Fruit fly (Drosophila melanogaster) whole organism, prepupa: ENCODE data around the gene CG5412.

Source experiments
- Blimp-1 ChIP-seq: fragments of 200-800 bp; sonication (Bioruptor generic); optimal IDR thresholded peaks from 3 replicates; lab custom pipeline; 2017; ENCODE audit warnings: missing biosample characterization, missing genetic modification characterization, mild to moderate bottlenecking, moderate library complexity, missing genetic modification reagents
- CG10631 ChIP-seq: fragments of 200-800 bp; sonication (Bioruptor generic); optimal IDR thresholded peaks from 2 replicates; lab custom pipeline; 2016; ENCODE audit warnings: missing biosample characterization, missing genetic modification characterization
- CG10669 ChIP-seq: fragments of 200-800 bp; sonication (Bioruptor generic); optimal IDR thresholded peaks from 3 replicates; lab custom pipeline; 2018; ENCODE audit warnings: missing biosample characterization, mild to moderate bottlenecking, missing genetic modification characterization, moderate library complexity
- CG11294 ChIP-seq: fragments of 200-800 bp; sonication (Bioruptor generic); IDR thresholded peaks from 2 replicates; pipeline ENCODE4 v1.3.6; 2022; ENCODE audit warnings: missing biosample characterization, missing genetic modification characterization
- CG11762 ChIP-seq: fragments of 200-800 bp; sonication (Bioruptor generic); optimal IDR thresholded peaks from 3 replicates; lab custom pipeline; 2016; ENCODE audit warnings: missing biosample characterization, missing genetic modification characterization; ENCODE audit not compliant: insufficient read depth
- CG15336 ChIP-seq: fragments of 200-800 bp; sonication (Bioruptor generic); IDR thresholded peaks from 2 replicates; pipeline ENCODE4 v1.3.6; 2022; ENCODE audit warnings: missing biosample characterization, missing genetic modification characterization
- CG16779 ChIP-seq: fragments of 200-800 bp; sonication (Bioruptor generic); optimal IDR thresholded peaks from 3 replicates; lab custom pipeline; 2017; ENCODE audit warnings: missing biosample characterization, mild to moderate bottlenecking, missing genetic modification characterization
- CG31627 ChIP-seq: fragments of 200-800 bp; sonication (Bioruptor generic); optimal IDR thresholded peaks from 3 replicates; lab custom pipeline; 2016; ENCODE audit warnings: missing biosample characterization, missing genetic modification characterization
- CG32006 ChIP-seq: fragments of 200-800 bp; sonication (Bioruptor generic); optimal IDR thresholded peaks from 3 replicates; lab custom pipeline; 2017; ENCODE audit warnings: missing biosample characterization, mild to moderate bottlenecking, missing genetic modification characterization
- CG34406 ChIP-seq: fragments of 200-800 bp; sonication (Bioruptor generic); optimal IDR thresholded peaks from 3 replicates; lab custom pipeline; 2016; ENCODE audit warnings: missing biosample characterization, missing genetic modification characterization
- CG6792 ChIP-seq: fragments of 200-800 bp; sonication (Bioruptor generic); optimal IDR thresholded peaks from 3 replicates; lab custom pipeline; 2016; ENCODE audit warnings: missing biosample characterization, missing genetic modification characterization
- CG6808 ChIP-seq: fragments of 200-800 bp; sonication (Bioruptor generic); optimal IDR thresholded peaks from 3 replicates; lab custom pipeline; 2017; ENCODE audit warnings: missing biosample characterization, missing genetic modification characterization, mild to moderate bottlenecking, moderate library complexity, missing genetic modification reagents
- CG6854 ChIP-seq: fragments of 200-800 bp; sonication (Bioruptor generic); optimal IDR thresholded peaks from 2 replicates; lab custom pipeline; 2017; ENCODE audit warnings: missing biosample characterization, mild to moderate bottlenecking, missing genetic modification characterization
- CG7368 ChIP-seq: fragments of 200-800 bp; sonication (Bioruptor generic); optimal IDR thresholded peaks from 3 replicates; lab custom pipeline; 2016; ENCODE audit warnings: missing biosample characterization, missing genetic modification characterization
- CG8632 ChIP-seq: fragments of 200-800 bp; sonication (Bioruptor generic); optimal IDR thresholded peaks from 3 replicates; lab custom pipeline; 2016; ENCODE audit warnings: missing biosample characterization, missing genetic modification characterization
- Eip75B ChIP-seq: fragments of 200-800 bp; sonication (Bioruptor generic); optimal IDR thresholded peaks from 3 replicates; lab custom pipeline; 2016; ENCODE audit warnings: missing biosample characterization, missing genetic modification characterization
- Eip78C ChIP-seq: fragments of 200-800 bp; sonication (Bioruptor generic); peaks from one replicate; lab custom pipeline; 2016; ENCODE audit warnings: missing biosample characterization, missing genetic modification characterization
- Eip93F ChIP-seq: fragments of 200-800 bp; sonication (Bioruptor generic); optimal IDR thresholded peaks from 2 replicates; lab custom pipeline; 2016; ENCODE audit warnings: missing biosample characterization, mild to moderate bottlenecking, missing genetic modification characterization
- Gug ChIP-seq: fragments of 200-800 bp; sonication (Bioruptor generic); IDR thresholded peaks from 2 replicates; pipeline ENCODE4 v1.3.6; 2022; ENCODE audit warnings: missing biosample characterization, missing genetic modification characterization
- Hr39 ChIP-seq: fragments of 200-800 bp; sonication (Bioruptor generic); optimal IDR thresholded peaks from 2 replicates; lab custom pipeline; 2016; ENCODE audit warnings: missing biosample characterization, missing genetic modification characterization
- Met ChIP-seq: fragments of 200-800 bp; sonication (Bioruptor generic); optimal IDR thresholded peaks from 3 replicates; lab custom pipeline; 2016; ENCODE audit warnings: missing biosample characterization, missing genetic modification characterization
- Smox ChIP-seq: fragments of 200-800 bp; sonication (Bioruptor generic); optimal IDR thresholded peaks from 3 replicates; lab custom pipeline; 2016; ENCODE audit warnings: missing biosample characterization, missing genetic modification characterization
- Sox14 ChIP-seq: fragments of 200-800 bp; sonication (Bioruptor generic); optimal IDR thresholded peaks from 3 replicates; lab custom pipeline; 2016; ENCODE audit warnings: missing biosample characterization, missing genetic modification characterization
- Sox15 ChIP-seq: fragments of 200-800 bp; sonication (Bioruptor generic); optimal IDR thresholded peaks from 3 replicates; lab custom pipeline; 2016; ENCODE audit warnings: missing biosample characterization, missing genetic modification characterization
- achi ChIP-seq: fragments of 200-800 bp; sonication (Bioruptor generic); optimal IDR thresholded peaks from 3 replicates; lab custom pipeline; 2016; ENCODE audit warnings: missing biosample characterization, missing genetic modification characterization
- acj6 ChIP-seq: fragments of 200-800 bp; sonication (Bioruptor generic); optimal IDR thresholded peaks from 3 replicates; lab custom pipeline; 2016; ENCODE audit warnings: missing biosample characterization, missing genetic modification characterization
- cyc ChIP-seq: fragments of 200-800 bp; sonication (Bioruptor generic); optimal IDR thresholded peaks from 3 replicates; lab custom pipeline; 2016; ENCODE audit warnings: missing biosample characterization, missing genetic modification characterization
- dsx ChIP-seq: fragments of 200-800 bp; optimal IDR thresholded peaks from 3 replicates; lab custom pipeline; 2019; ENCODE audit warnings: missing biosample characterization, mild to moderate bottlenecking, missing genetic modification characterization, moderate library complexity; ENCODE audit not compliant: poor library complexity, severe bottlenecking
- eg ChIP-seq: fragments of 200-800 bp; sonication (Bioruptor generic); IDR thresholded peaks from 3 replicates; pipeline ENCODE4 v1.3.6; 2022; ENCODE audit warnings: missing biosample characterization, missing genetic modification characterization
- esn ChIP-seq: fragments of 200-800 bp; sonication (Bioruptor generic); optimal IDR thresholded peaks from 2 replicates; lab custom pipeline; 2016; ENCODE audit warnings: missing biosample characterization, mild to moderate bottlenecking, missing genetic modification characterization, moderate library complexity
- fd85E ChIP-seq: fragments of 200-800 bp; sonication (Bioruptor generic); optimal IDR thresholded peaks from 3 replicates; lab custom pipeline; 2016; ENCODE audit warnings: missing biosample characterization, missing genetic modification characterization
- fkh ChIP-seq: fragments of 200-800 bp; sonication (Bioruptor generic); optimal IDR thresholded peaks from 3 replicates; lab custom pipeline; 2017; ENCODE audit warnings: missing biosample characterization, mild to moderate bottlenecking, missing genetic modification characterization, moderate library complexity
- lz ChIP-seq: fragments of 200-800 bp; sonication (Bioruptor generic); optimal IDR thresholded peaks from 3 replicates; lab custom pipeline; 2016; ENCODE audit warnings: missing biosample characterization, missing genetic modification characterization
- net ChIP-seq: fragments of 200-800 bp; sonication (Bioruptor generic); optimal IDR thresholded peaks from 3 replicates; lab custom pipeline; 2016; ENCODE audit warnings: missing biosample characterization, missing genetic modification characterization
- pdm3 ChIP-seq: fragments of 200-800 bp; sonication (Bioruptor generic); optimal IDR thresholded peaks from 3 replicates; lab custom pipeline; 2016; ENCODE audit warnings: missing biosample characterization, missing genetic modification characterization
- salr ChIP-seq, 2 experiments: fragments of 200-800 bp; sonication (Bioruptor generic); optimal IDR thresholded peaks; 3 replicates each; lab custom pipeline; 2016 to 2018; ENCODE audit warnings: missing biosample characterization in 2 of 2, missing genetic modification characterization in 2 of 2, mild to moderate bottlenecking in 1 of 2
- spab ChIP-seq: fragments of 200-800 bp; sonication (Bioruptor generic); optimal IDR thresholded peaks from 2 replicates; lab custom pipeline; 2017; ENCODE audit warnings: missing biosample characterization, mild to moderate bottlenecking, missing genetic modification characterization, missing genetic modification reagents
- ss ChIP-seq, 2 experiments: fragments of 200-800 bp; sonication (Bioruptor generic); optimal IDR thresholded peaks; 2 replicates in 1 of 2; 3 replicates in 1 of 2; lab custom pipeline; 2017 to 2018; ENCODE audit warnings: mild to moderate bottlenecking in 2 of 2, missing biosample characterization in 2 of 2, missing genetic modification characterization in 2 of 2, moderate library complexity in 1 of 2
- svp ChIP-seq: fragments of 200-800 bp; sonication (Bioruptor generic); peaks from one replicate; lab custom pipeline; 2016; ENCODE audit warnings: missing biosample characterization, missing genetic modification characterization
- vri ChIP-seq: fragments of 200-800 bp; sonication (Bioruptor generic); optimal IDR thresholded peaks from 3 replicates; lab custom pipeline; 2016; ENCODE audit warnings: missing biosample characterization, mild to moderate bottlenecking, missing genetic modification characterization

CG5412 gene

DNA sequence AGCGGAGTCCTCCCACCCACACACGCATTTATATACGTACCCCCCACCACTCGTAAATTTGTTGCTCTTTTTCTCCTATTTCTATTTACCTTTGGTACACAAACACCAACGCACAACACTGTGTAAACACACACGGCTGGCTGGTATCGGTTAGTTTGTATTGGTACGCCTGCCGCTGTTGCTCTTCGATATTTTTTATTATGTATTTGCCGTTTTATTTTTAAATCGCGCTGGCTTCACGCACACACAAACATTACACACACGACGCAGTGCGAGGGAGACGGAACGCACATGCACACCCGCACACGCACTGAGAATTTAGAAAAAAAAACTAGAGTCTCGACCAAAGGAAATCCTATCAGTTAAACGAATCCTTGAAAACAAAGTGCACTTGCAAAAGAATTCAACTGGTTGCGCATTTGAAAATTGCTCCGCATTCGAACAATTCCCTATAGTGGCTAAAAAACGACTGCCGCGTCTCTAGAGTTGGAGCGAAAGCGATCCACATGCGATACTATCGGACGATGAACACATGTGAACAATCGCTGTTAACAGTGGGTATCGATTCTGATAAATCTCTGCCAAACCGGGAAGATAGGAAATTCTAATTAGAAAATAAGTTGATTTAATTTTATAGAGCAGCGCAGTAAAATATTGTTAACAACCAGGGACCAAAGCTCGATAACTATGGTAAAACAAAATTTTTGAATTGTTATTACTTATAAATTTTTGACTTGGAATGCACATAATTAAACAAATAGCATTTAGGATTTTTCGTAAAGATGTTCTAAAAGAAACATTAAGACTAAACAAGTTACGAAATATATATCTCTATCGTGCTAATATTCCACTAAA is 26.0 kb upstream of the CG5412 start (continued):
- no peak for TF ChIP-seq CG31627 (GFP tag; lab: Kevin White, UChicago)
- TF ChIP-seq Smox (GFP tag; lab: Kevin White, UChicago) = no peak
- peak; percentile 73 for TF ChIP-seq svp
- no peak for TF ChIP-seq CG10669 (GFP tag; lab: Kevin White, UChicago)
- TF ChIP-seq acj6 = no peak
- peak; percentile 43 for TF ChIP-seq CG6808 (GFP tag; lab: Kevin White, UChicago)
- TF ChIP-seq Sox15 (GFP tag; lab: Kevin White, UChicago) = no peak
- TF ChIP-seq CG15336 (GFP tag; lab: Robert Waterston, UW) = peak; percentile 52; the same call in 1 of the 2 replicates
- TF ChIP-seq spab (GFP tag; lab: Kevin White, UChicago) = peak; percentile 25
- TF ChIP-seq CG7368 (GFP tag; lab: Kevin White, UChicago) = peak; percentile 21
- peak; percentile 62 for TF ChIP-seq CG16779
- no peak for TF ChIP-seq Eip93F (GFP tag; lab: Kevin White, UChicago)
- peak; percentile 38 to 64 for TF ChIP-seq ss (GFP tag; optimal IDR thresholded peaks at IDR 0.05; lab: Kevin White, UChicago)
- peak; percentile 43 for TF ChIP-seq net (GFP tag; lab: Kevin White, UChicago)
- TF ChIP-seq CG6854 (GFP tag; lab: Kevin White, UChicago) = peak; percentile 38
- peak; percentile 78 for TF ChIP-seq Eip78C (GFP tag; lab: Kevin White, UChicago)
- no peak for TF ChIP-seq CG10631 (GFP tag; lab: Kevin White, UChicago)
- no peak for TF ChIP-seq CG32006 (GFP tag; lab: Kevin White, UChicago)
- TF ChIP-seq pdm3 = no peak
- peak; percentile 16 for TF ChIP-seq Sox14 (GFP tag; lab: Kevin White, UChicago)
- no peak for TF ChIP-seq Blimp-1 (GFP tag; lab: Kevin White, UChicago)
- TF ChIP-seq Met (GFP tag; lab: Kevin White, UChicago) = peak; percentile 6
- TF ChIP-seq fd85E (GFP tag; lab: Kevin White, UChicago) = no peak
- peak; percentile 79 for TF ChIP-seq vri
- peak; percentile 16 for TF ChIP-seq achi (GFP tag; lab: Kevin White, UChicago)

DNA sequence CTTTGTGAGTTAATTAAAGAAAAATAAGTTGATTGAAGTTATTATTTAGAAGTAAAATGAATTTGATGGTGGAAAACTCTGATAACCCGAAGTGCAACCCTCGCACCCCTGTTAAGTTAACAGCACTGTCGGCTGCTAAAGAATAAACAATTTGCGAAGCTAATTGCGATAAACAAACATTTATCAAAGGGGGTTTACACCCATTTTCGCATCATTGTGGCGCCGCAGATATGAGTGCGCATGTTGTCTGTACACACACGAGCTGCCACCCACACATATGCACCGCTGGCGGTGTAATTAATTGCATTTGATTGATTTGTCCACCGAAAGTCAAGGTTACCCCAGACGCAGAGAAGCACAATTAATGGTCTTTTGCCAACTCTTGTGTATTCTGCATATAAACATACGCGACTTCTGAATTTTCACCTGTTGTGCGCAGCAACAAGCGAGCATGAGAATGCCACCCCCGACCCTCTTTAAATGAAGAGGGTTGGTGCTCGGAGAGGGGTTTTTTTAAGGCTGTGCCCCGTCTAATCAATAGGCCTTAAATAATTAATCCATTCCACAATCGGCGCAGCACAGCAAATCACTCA is 25.3 kb upstream of the CG5412 start:
- no peak for TF ChIP-seq CG10631 (GFP tag; lab: Kevin White, UChicago)
- TF ChIP-seq CG11762 = no peak
- TF ChIP-seq dsx (GFP tag; lab: Kevin White, UChicago) = no peak
- no peak for TF ChIP-seq Blimp-1 (GFP tag; lab: Kevin White, UChicago)
- TF ChIP-seq CG34406 (GFP tag; lab: Kevin White, UChicago) = no peak
- TF ChIP-seq CG7368 (GFP tag; lab: Kevin White, UChicago) = no peak
- TF ChIP-seq salr (GFP tag; optimal IDR thresholded peaks at IDR 0.05; lab: Kevin White, UChicago) = no peak
- no peak for TF ChIP-seq CG15336 (GFP tag; lab: Robert Waterston, UW)
- TF ChIP-seq ss (GFP tag; optimal IDR thresholded peaks at IDR 0.05; lab: Kevin White, UChicago) = no peak
- TF ChIP-seq CG16779 = no peak
- TF ChIP-seq Eip78C (GFP tag; lab: Kevin White, UChicago) = peak; percentile 26
- no peak for TF ChIP-seq Eip93F (GFP tag; lab: Kevin White, UChicago)
- no peak for TF ChIP-seq CG11294 (GFP tag; lab: Robert Waterston, UW)
- no peak for TF ChIP-seq CG8632 (GFP tag; lab: Kevin White, UChicago)
- peak; percentile 48; the same call in 2 of the 3 replicates for TF ChIP-seq eg (GFP tag; lab: Robert Waterston, UW)
- no peak for TF ChIP-seq pdm3
- no peak for TF ChIP-seq achi (GFP tag; lab: Kevin White, UChicago)
- no peak for TF ChIP-seq Eip75B (GFP tag; lab: Kevin White, UChicago)
- no peak for TF ChIP-seq Hr39 (GFP tag; lab: Kevin White, UChicago)
- no peak for TF ChIP-seq CG6792 (GFP tag; lab: Kevin White, UChicago)
- TF ChIP-seq Gug (GFP tag; lab: Robert Waterston, UW) = no peak
- no peak for TF ChIP-seq lz
- TF ChIP-seq cyc = no peak
- peak; percentile 89 for TF ChIP-seq fkh (GFP tag; lab: Kevin White, UChicago)
- TF ChIP-seq esn (GFP tag; lab: Kevin White, UChicago) = no peak
